Fruit fly (Drosophila melanogaster) whole organism, embryonic: ENCODE measurements around the gene ver.

ENCODE experiments used
- B-H1 ChIP-seq: fragments of 200-800 bp; sonication (Bioruptor generic); IDR thresholded peaks from 3 replicates; pipeline ENCODE4 v1.3.6; 2022; ENCODE audit warnings: missing biosample characterization, missing genetic modification characterization
- CG10209 ChIP-seq: fragments of 200-800 bp; sonication (Bioruptor generic); optimal IDR thresholded peaks from 3 replicates; lab custom pipeline; 2017; ENCODE audit warnings: missing biosample characterization, mild to moderate bottlenecking, missing genetic modification characterization, missing genetic modification reagents
- CG10462 ChIP-seq: fragments of 200-800 bp; sonication (Bioruptor generic); optimal IDR thresholded peaks from 2 replicates; lab custom pipeline; 2016; ENCODE audit warnings: missing biosample characterization, missing genetic modification characterization
- CG10979 ChIP-seq: fragments of 200-800 bp; sonication (Bioruptor generic); optimal IDR thresholded peaks from 2 replicates; lab custom pipeline; 2018; ENCODE audit warnings: missing biosample characterization, mild to moderate bottlenecking, missing genetic modification characterization, moderate library complexity
- CG11560 ChIP-seq: fragments of 200-800 bp; sonication (Bioruptor generic); IDR thresholded peaks from 3 replicates; pipeline ENCODE4 v1.3.6; 2022; ENCODE audit warnings: missing biosample characterization, missing genetic modification characterization
- CG12299 ChIP-seq: fragments of 200-800 bp; sonication (Bioruptor generic); optimal IDR thresholded peaks from 2 replicates; lab custom pipeline; 2018; ENCODE audit warnings: missing biosample characterization, mild to moderate bottlenecking, missing genetic modification characterization
- CG12659 ChIP-seq: fragments of 200-800 bp; sonication (Bioruptor generic); optimal IDR thresholded peaks from 3 replicates; lab custom pipeline; 2017; ENCODE audit warnings: mild to moderate bottlenecking, missing biosample characterization, missing genetic modification reagents, missing genetic modification characterization
- CG15514 ChIP-seq: fragments of 200-800 bp; sonication (Bioruptor generic); optimal IDR thresholded peaks from 3 replicates; lab custom pipeline; 2017; ENCODE audit warnings: missing biosample characterization, missing genetic modification characterization, mild to moderate bottlenecking, moderate library complexity, missing genetic modification reagents
- CG1603 ChIP-seq: fragments of 200-800 bp; sonication (Bioruptor generic); optimal IDR thresholded peaks from 2 replicates; lab custom pipeline; 2019; ENCODE audit warnings: missing biosample characterization, mild to moderate bottlenecking, missing genetic modification characterization, moderate library complexity
- CG17186 ChIP-seq: fragments of 200-800 bp; sonication (Bioruptor generic); optimal IDR thresholded peaks from 3 replicates; lab custom pipeline; 2017; ENCODE audit warnings: missing biosample characterization, missing genetic modification reagents, missing genetic modification characterization
- CG17328 ChIP-seq: fragments of 200-800 bp; sonication (Bioruptor generic); IDR thresholded peaks from 2 replicates; pipeline ENCODE4 v1.3.6; 2022; ENCODE audit warnings: missing biosample characterization, missing genetic modification characterization
- CG1792 ChIP-seq: fragments of 200-800 bp; sonication (Bioruptor generic); optimal IDR thresholded peaks from 2 replicates; lab custom pipeline; 2016; ENCODE audit warnings: missing biosample characterization, missing genetic modification characterization
- CG33213 ChIP-seq: fragments of 200-800 bp; sonication (Bioruptor generic); optimal IDR thresholded peaks from 3 replicates; lab custom pipeline; 2016; ENCODE audit warnings: missing biosample characterization, missing genetic modification characterization
- CG3726 ChIP-seq: fragments of 200-800 bp; sonication (Bioruptor generic); IDR thresholded peaks from 3 replicates; pipeline ENCODE4, ENCODE4 v1.3.6; 2022; ENCODE audit warnings: missing biosample characterization, missing genetic modification characterization
- CG3838 ChIP-seq: fragments of 200-800 bp; sonication (Bioruptor generic); optimal IDR thresholded peaks from 3 replicates; lab custom pipeline; 2016; ENCODE audit warnings: missing biosample characterization, missing genetic modification characterization
- CG3847 ChIP-seq: fragments of 200-800 bp; sonication (Bioruptor generic); IDR thresholded peaks from 2 replicates; pipeline ENCODE4 v1.3.6; 2022; ENCODE audit warnings: missing biosample characterization, missing genetic modification characterization
- CG4282 ChIP-seq: fragments of 200-800 bp; sonication (Bioruptor generic); optimal IDR thresholded peaks from 2 replicates; lab custom pipeline; 2016; ENCODE audit warnings: missing biosample characterization, missing genetic modification characterization
- CG6689 ChIP-seq: fragments of 200-800 bp; sonication (Bioruptor generic); IDR thresholded peaks from 2 replicates; pipeline ENCODE4 v1.3.6; 2022; ENCODE audit warnings: missing biosample characterization, missing genetic modification characterization
- CG8478 ChIP-seq: fragments of >200 bp; optimal IDR thresholded peaks from 2 replicates; lab custom pipeline; 2018
- E2f2 ChIP-seq: fragments of 200-800 bp; sonication (Bioruptor generic); IDR thresholded peaks from 2 replicates; pipeline ENCODE4 v1.3.6; 2022; ENCODE audit warnings: missing biosample characterization, missing genetic modification characterization
- Ets65A ChIP-seq: fragments of 200-800 bp; sonication (Bioruptor generic); peaks from one replicate; lab custom pipeline; 2016; ENCODE audit warnings: missing biosample characterization, missing genetic modification characterization
- HLH54F ChIP-seq: fragments of 200-800 bp; sonication (Bioruptor generic); optimal IDR thresholded peaks from 3 replicates; lab custom pipeline; 2016; ENCODE audit warnings: missing biosample characterization, missing genetic modification characterization
- Hr39 ChIP-seq: fragments of >200 bp; optimal IDR thresholded peaks from 2 replicates; lab custom pipeline; 2017
- Hr78 ChIP-seq, 2 experiments: fragments of 200-800 bp in 1 of 2; fragments of >200 bp in 1 of 2; sonication (Bioruptor generic) in 1 of 2; optimal IDR thresholded peaks; 2 replicates each; lab custom pipeline; 2017 to 2019; ENCODE audit warnings: missing biosample characterization in 2 of 2, missing genetic modification characterization in 2 of 2, mild to moderate bottlenecking in 1 of 2, moderate library complexity in 1 of 2
- Med ChIP-seq: fragments of 200-800 bp; sonication (Bioruptor generic); peaks from one replicate; lab custom pipeline; 2016; ENCODE audit warnings: missing biosample characterization, missing genetic modification characterization, mild to moderate bottlenecking, inconsistent platforms, moderate library complexity
- Neu2 ChIP-seq: fragments of 200-800 bp; sonication (Bioruptor generic); optimal IDR thresholded peaks from 3 replicates; lab custom pipeline; 2016; ENCODE audit warnings: missing biosample characterization, missing genetic modification characterization, borderline replicate concordance
- PHDP ChIP-seq: fragments of 200-800 bp; sonication (Bioruptor generic); optimal IDR thresholded peaks from 3 replicates; lab custom pipeline; 2018; ENCODE audit warnings: missing biosample characterization, mild to moderate bottlenecking, missing genetic modification characterization, moderate library complexity
- Rfx ChIP-seq: fragments of 200-800 bp; sonication (Bioruptor generic); IDR thresholded peaks from 2 replicates; pipeline ENCODE4 v1.3.6; 2022; ENCODE audit warnings: missing biosample characterization, missing genetic modification characterization
- Sin3A ChIP-seq: fragments of >200 bp; optimal IDR thresholded peaks from 2 replicates; lab custom pipeline; 2018
- Sry-β ChIP-seq: fragments of 200-800 bp; sonication (Bioruptor generic); optimal IDR thresholded peaks from 2 replicates; lab custom pipeline; 2018; ENCODE audit warnings: missing biosample characterization, mild to moderate bottlenecking, missing genetic modification characterization, moderate library complexity
- Xbp1 ChIP-seq: fragments of 200-800 bp; sonication (Bioruptor generic); optimal IDR thresholded peaks from 3 replicates; lab custom pipeline; 2016; ENCODE audit warnings: missing biosample characterization, mild to moderate bottlenecking, missing genetic modification characterization
- cas ChIP-seq: fragments of 200-800 bp; sonication (Bioruptor generic); IDR thresholded peaks from 2 replicates; pipeline ENCODE4 v1.3.6; 2022; ENCODE audit warnings: missing biosample characterization, missing genetic modification characterization
- ci ChIP-seq: fragments of 200-800 bp; sonication (Bioruptor generic); IDR thresholded peaks from 3 replicates; pipeline ENCODE4 v1.3.6; 2022; ENCODE audit warnings: missing biosample characterization, missing genetic modification characterization
- dan ChIP-seq: fragments of 200-800 bp; sonication (Bioruptor generic); IDR thresholded peaks from 2 replicates; pipeline ENCODE4 v1.3.6; 2022; ENCODE audit warnings: missing biosample characterization, missing genetic modification characterization
- ewg ChIP-seq: fragments of 200-800 bp; sonication (Bioruptor generic); optimal IDR thresholded peaks from 3 replicates; lab custom pipeline; 2017; ENCODE audit warnings: mild to moderate bottlenecking, missing biosample characterization, missing genetic modification reagents, missing genetic modification characterization
- gce ChIP-seq: fragments of 200-800 bp; sonication (Bioruptor generic); IDR thresholded peaks from 3 replicates; pipeline ENCODE4 v1.3.6; 2022; ENCODE audit warnings: missing biosample characterization, missing genetic modification characterization
- h ChIP-seq: fragments of >200 bp; optimal IDR thresholded peaks from 2 replicates; lab custom pipeline; 2017
- klu ChIP-seq: fragments of 200-800 bp; sonication (Bioruptor generic); IDR thresholded peaks from 2 replicates; pipeline ENCODE4 v1.3.6; 2022; ENCODE audit warnings: missing biosample characterization, missing genetic modification characterization
- lilli ChIP-seq: fragments of 200-800 bp; sonication (Bioruptor generic); optimal IDR thresholded peaks from 3 replicates; lab custom pipeline; 2016; ENCODE audit warnings: missing biosample characterization, missing genetic modification characterization
- nerfin-1 ChIP-seq: fragments of 200-800 bp; sonication (Bioruptor generic); optimal IDR thresholded peaks from 3 replicates; lab custom pipeline; 2019; ENCODE audit warnings: missing biosample characterization, mild to moderate bottlenecking, missing genetic modification characterization, moderate library complexity
- nerfin-2 ChIP-seq: fragments of 200-800 bp; sonication (Bioruptor generic); IDR thresholded peaks from 2 replicates; pipeline ENCODE4 v1.3.6; 2022; ENCODE audit warnings: missing biosample characterization, missing genetic modification characterization; ENCODE audit not compliant: partially characterized antibody
- nmo ChIP-seq: fragments of 200-800 bp; sonication (Bioruptor generic); optimal IDR thresholded peaks from 2 replicates; lab custom pipeline; 2018; ENCODE audit warnings: missing biosample characterization, mild to moderate bottlenecking, missing genetic modification characterization, moderate library complexity
- row ChIP-seq: fragments of 200-800 bp; sonication (Bioruptor generic); IDR thresholded peaks from 3 replicates; pipeline ENCODE4 v1.3.6; 2022; ENCODE audit warnings: missing biosample characterization, missing genetic modification characterization
- run ChIP-seq: fragments of 200-800 bp; sonication (Bioruptor generic); optimal IDR thresholded peaks from 3 replicates; lab custom pipeline; 2018; ENCODE audit warnings: missing biosample characterization, mild to moderate bottlenecking, missing genetic modification characterization
- scrt ChIP-seq: fragments of 200-800 bp; sonication (Bioruptor generic); optimal IDR thresholded peaks from 2 replicates; lab custom pipeline; 2018; ENCODE audit warnings: missing biosample characterization, mild to moderate bottlenecking, missing genetic modification characterization, moderate library complexity
- shn ChIP-seq: fragments of 200-800 bp; sonication (Bioruptor generic); optimal IDR thresholded peaks from 3 replicates; lab custom pipeline; 2016; ENCODE audit warnings: missing biosample characterization, missing genetic modification characterization
- sim ChIP-seq: fragments of 200-800 bp; sonication (Bioruptor generic); IDR thresholded peaks from 2 replicates; pipeline ENCODE4 v1.3.6; 2022; ENCODE audit warnings: missing biosample characterization, missing genetic modification characterization
- ttk ChIP-seq: fragments of 200-800 bp; sonication (Bioruptor generic); IDR thresholded peaks from 2 replicates; pipeline ENCODE4 v2.1.2; 2022; ENCODE audit warnings: missing biosample characterization, missing genetic modification characterization
- twi ChIP-seq: fragments of 200-800 bp; optimal IDR thresholded peaks from 2 replicates; lab custom pipeline; 2019; ENCODE audit warnings: missing biosample characterization, mild to moderate bottlenecking, missing genetic modification characterization, moderate library complexity

ver gene

DNA sequence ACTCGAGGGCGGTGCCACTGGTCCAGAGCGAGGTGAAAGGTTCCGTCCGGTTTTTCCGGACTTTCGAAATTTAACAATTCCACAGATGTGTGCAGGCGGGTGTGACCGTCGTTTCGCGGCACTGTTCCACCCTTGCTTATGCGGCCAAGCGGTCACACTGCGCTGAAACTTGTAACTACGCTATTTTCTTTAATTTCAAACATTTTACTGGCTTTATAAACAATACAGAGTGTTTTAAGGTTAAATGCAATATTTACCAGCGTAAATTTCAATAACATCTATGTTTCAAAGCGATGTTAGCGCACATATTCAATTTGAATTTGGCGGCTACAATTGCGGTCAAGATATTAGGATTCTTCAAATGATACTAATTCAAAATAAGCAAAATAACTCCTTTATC is 6.3 kb downstream of the ver start, which contains the start of gene nst (continued):
- TF ChIP-seq CG8478 (lab: Kevin White, UChicago) (no peak), CG15514 (GFP tag; lab: Kevin White, UChicago) (peak; percentile 69), CG1603 (tag; lab: Kevin White, UChicago) (peak; percentile 61), ewg (GFP tag; lab: Kevin White, UChicago) (peak; percentile 70), CG12659 (GFP tag; lab: Kevin White, UChicago) (peak; percentile 31), run (tag; lab: Kevin White, UChicago) (no peak), Xbp1 (GFP tag; lab: Kevin White, UChicago) (no peak), CG17186 (peak; percentile 34), Med (GFP tag; lab: Kevin White, UChicago) (peak; percentile 88), nmo (GFP tag; lab: Kevin White, UChicago) (peak; percentile 12)

DNA sequence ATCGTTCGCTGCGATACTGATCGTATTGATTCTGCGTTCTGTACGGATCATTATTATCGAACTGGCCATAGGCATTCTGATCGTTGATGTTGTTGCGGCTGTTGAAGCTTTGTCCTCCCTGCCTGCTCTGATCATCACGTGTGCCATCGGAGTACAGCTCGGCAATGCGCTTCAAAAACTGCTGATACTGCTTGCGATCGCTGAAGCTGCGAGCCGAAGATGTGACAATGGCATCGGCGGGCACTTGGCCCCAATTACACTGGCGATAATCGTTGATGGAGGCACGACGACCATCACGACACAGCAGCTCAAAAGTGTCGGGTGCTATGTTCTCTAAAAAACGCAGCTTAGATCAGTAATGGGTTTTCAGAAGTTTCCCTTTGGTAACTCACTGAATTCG is 8.4 kb downstream of the ver start:
- TF ChIP-seq HLH54F (GFP tag; lab: Kevin White, UChicago) (no peak), CG12299 (tag; lab: Kevin White, UChicago) (no peak), Neu2 (GFP tag; lab: Kevin White, UChicago) (no peak), nerfin-2 (GFP tag; lab: Robert Waterston, UW) (peak; percentile 30; the same call in 1 of the 2 replicates), CG10209 (no peak), Ets65A (peak; percentile 36), CG4282 (GFP tag; lab: Kevin White, UChicago) (no peak)

DNA sequence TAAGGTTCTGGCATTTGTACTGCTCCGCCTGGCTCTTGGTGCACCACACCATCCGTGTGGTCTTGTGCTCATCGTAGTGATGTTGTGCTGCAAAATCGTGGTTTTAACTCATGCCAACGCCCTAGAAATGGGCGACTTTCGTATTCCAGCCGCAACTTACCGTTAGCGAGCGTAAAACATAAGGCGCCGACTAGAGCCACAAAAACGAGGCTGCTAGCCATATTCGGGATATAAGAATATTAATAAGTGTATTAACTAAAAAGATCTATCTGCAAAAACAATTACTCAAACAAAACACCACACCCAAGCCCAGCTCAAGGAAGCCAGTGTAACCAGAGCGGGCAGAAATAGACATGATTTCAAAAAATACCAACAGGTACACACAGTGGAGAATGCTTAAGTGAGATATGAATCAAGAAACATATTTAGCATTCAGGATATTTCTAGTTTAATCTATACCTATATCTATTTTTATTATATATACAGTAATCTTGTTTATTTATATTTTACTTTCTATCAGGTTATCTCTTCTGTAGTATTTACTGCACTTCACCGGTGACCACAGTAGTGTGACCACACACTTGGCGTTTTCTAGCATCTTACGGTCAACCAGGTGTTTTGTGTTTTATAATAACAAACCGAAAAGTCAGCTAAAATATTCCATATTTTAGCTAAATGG is 9.7 kb downstream of the ver start, which contains the start of the genes Tsf2 and CG34242:
TSS of gene Tsf2 (minus strand) at position 333 of the 679 bp plus-strand sequence.
TSS of gene CG34242 (plus strand) at position 605 of the 679 bp plus-strand sequence.
- TF ChIP-seq PHDP (tag; lab: Kevin White, UChicago) (peak; percentile 6), E2f2 (GFP tag; lab: Robert Waterston, UW) (peak; percentile 24; the same call in 1 of the 2 replicates), sim (GFP tag; lab: Robert Waterston, UW) (peak; percentile 58; the same call in 1 of the 2 replicates), nerfin-1 (tag; lab: Kevin White, UChicago) (peak; percentile 80), h (lab: Kevin White, UChicago) (no peak), CG6689 (GFP tag; lab: Robert Waterston, UW) (peak; percentile 97), ci (GFP tag; lab: Robert Waterston, UW) (no peak), Hr78 (GFP tag; optimal IDR thresholded peaks at IDR 0.05; lab: Kevin White, UChicago) (no peak), CG3726 (GFP tag; lab: Robert Waterston, UW) (peak; percentile 84; the same call in 2 of the 3 replicates), B-H1 (GFP tag; lab: Robert Waterston, UW) (peak; percentile 54; the same call in 2 of the 3 replicates), CG3847 (GFP tag; lab: Robert Waterston, UW) (peak; percentile 57), Rfx (GFP tag; lab: Robert Waterston, UW) (peak; percentile 96), CG3838 (GFP tag; lab: Kevin White, UChicago) (no peak), CG11560 (peak; percentile 87), CG33213 (peak; percentile 20), klu (GFP tag; lab: Robert Waterston, UW) (peak; percentile 83), lilli (GFP tag; lab: Kevin White, UChicago) (no peak), CG1792 (GFP tag; lab: Kevin White, UChicago) (no peak), ttk (GFP tag; lab: Robert Waterston, UW) (peak; percentile 96), Hr39 (lab: Kevin White, UChicago) (no peak), gce (GFP tag; lab: Robert Waterston, UW) (peak; percentile 94), twi (tag; lab: Kevin White, UChicago) (peak; percentile 25), CG17328 (no peak), Sry-β (GFP tag; lab: Kevin White, UChicago) (no peak), scrt (GFP tag; lab: Kevin White, UChicago) (peak; percentile 73), cas (GFP tag; lab: Robert Waterston, UW) (peak; percentile 84), Sin3A (lab: Kevin White, UChicago) (peak; percentile 1), CG10462 (GFP tag; lab: Kevin White, UChicago) (no peak), dan (GFP tag; lab: Robert Waterston, UW) (peak; percentile 84), CG10979 (tag; lab: Kevin White, UChicago) (peak; percentile 85), shn (GFP tag; lab: Kevin White, UChicago) (no peak), row (GFP tag; lab: Robert Waterston, UW) (peak; percentile 84)
